Worm (Caenorhabditis elegans): ENCODE data around the gene Y54G2A.44.

DNA sequence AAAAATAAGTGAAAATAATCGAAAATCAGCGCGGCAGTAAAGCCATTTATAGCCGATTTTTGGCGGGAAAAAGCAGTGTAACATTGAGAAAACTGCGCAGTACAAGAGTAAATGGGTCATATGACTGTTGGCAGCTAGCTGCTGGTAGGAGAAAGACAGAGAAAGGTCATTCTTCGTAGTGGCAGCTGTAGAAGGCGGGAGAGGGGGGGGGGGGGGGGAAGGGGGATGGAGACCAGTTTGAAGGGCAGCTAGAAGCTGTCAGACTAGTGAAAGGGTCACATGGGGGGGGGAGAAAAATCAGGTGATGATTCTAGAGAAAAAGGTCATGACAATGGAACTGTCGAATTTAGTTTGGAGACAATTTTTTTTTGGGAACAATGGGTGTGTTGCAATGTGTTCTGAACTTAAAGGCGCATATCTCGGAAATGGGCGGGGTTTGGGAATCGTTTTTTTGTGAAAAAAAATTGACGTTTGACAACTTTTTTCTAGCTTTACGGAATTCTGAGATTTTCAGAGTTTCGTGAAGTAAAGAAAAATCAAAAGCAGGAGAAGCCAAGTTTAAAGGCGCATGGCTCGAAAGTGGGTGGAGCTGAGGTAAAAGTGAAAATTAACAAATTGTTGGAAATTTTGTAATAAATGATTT lies 29.3 kb upstream of the Y54G2A.44 start:
- TF ChIP-seq skn-1 (tag; optimal IDR thresholded peaks at IDR 0.05) (no peak), sea-2 (GFP tag; optimal IDR thresholded peaks at IDR 0.05) (no peak), tbx-2 (tag; optimal IDR thresholded peaks at IDR 0.05) (no peak), ama-1 (optimal IDR thresholded peaks at IDR 0.05) (peak; percentile 29), nhr-77 (tag; optimal IDR thresholded peaks at IDR 0.05) (no peak), daf-12 (tag; optimal IDR thresholded peaks at IDR 0.05) (no peak), elt-1 (tag; optimal IDR thresholded peaks at IDR 0.05) (no peak), nhr-25 (tag; optimal IDR thresholded peaks at IDR 0.05) (peak; percentile 77), elt-2 (tag; optimal IDR thresholded peaks at IDR 0.05) (no peak), nhr-28 (tag; optimal IDR thresholded peaks at IDR 0.05) (no peak), snpc-4 (tag; optimal IDR thresholded peaks at IDR 0.05) (no peak), nhr-237 (tag; optimal IDR thresholded peaks at IDR 0.05) (no peak), elt-3 (tag; optimal IDR thresholded peaks at IDR 0.05) (no peak), lin-15B (tag; optimal IDR thresholded peaks at IDR 0.05) (no peak)

Data from whole organism, L3 larva.